Fruit fly (Drosophila melanogaster) whole organism, embryonic: ENCODE measurements around the gene alpha-PheRS.
A peak's percentile ranks its signal among the peaks of the same experiment; 100 is the strongest.

Experiments
- Atf-2 ChIP-seq: fragments of 200-800 bp; sonication (Bioruptor generic); optimal IDR thresholded peaks from 2 replicates; lab custom pipeline; 2016; ENCODE audit warnings: missing biosample characterization, missing genetic modification characterization
- CG11504 ChIP-seq: fragments of 200-800 bp; sonication (Bioruptor generic); optimal IDR thresholded peaks from 3 replicates; lab custom pipeline; 2019; ENCODE audit warnings: missing biosample characterization, mild to moderate bottlenecking, missing genetic modification characterization, moderate library complexity
- CG12236 ChIP-seq: fragments of 200-800 bp; sonication (Bioruptor generic); optimal IDR thresholded peaks from 2 replicates; lab custom pipeline; 2016; ENCODE audit warnings: missing biosample characterization, missing genetic modification characterization
- CG12391 ChIP-seq: fragments of 200-800 bp; sonication (Bioruptor generic); optimal IDR thresholded peaks from 3 replicates; lab custom pipeline; 2018; ENCODE audit warnings: missing biosample characterization, mild to moderate bottlenecking, missing genetic modification characterization, moderate library complexity
- CG13624 ChIP-seq: fragments of 200-800 bp; sonication (Bioruptor generic); optimal IDR thresholded peaks from 2 replicates; lab custom pipeline; 2016; ENCODE audit warnings: missing biosample characterization, missing genetic modification characterization
- CG15514 ChIP-seq: fragments of 200-800 bp; sonication (Bioruptor generic); optimal IDR thresholded peaks from 3 replicates; lab custom pipeline; 2017; ENCODE audit warnings: missing biosample characterization, missing genetic modification characterization, mild to moderate bottlenecking, moderate library complexity, missing genetic modification reagents
- CG15601 ChIP-seq: fragments of 200-800 bp; sonication (Bioruptor generic); optimal IDR thresholded peaks from 3 replicates; lab custom pipeline; 2019; ENCODE audit warnings: missing biosample characterization, mild to moderate bottlenecking, missing genetic modification characterization, moderate library complexity
- CG1603 ChIP-seq: fragments of 200-800 bp; sonication (Bioruptor generic); optimal IDR thresholded peaks from 2 replicates; lab custom pipeline; 2019; ENCODE audit warnings: missing biosample characterization, mild to moderate bottlenecking, missing genetic modification characterization, moderate library complexity
- CG16779 ChIP-seq: fragments of 200-800 bp; sonication (Bioruptor generic); IDR thresholded peaks from 2 replicates; pipeline ENCODE4 v1.3.6; 2022; ENCODE audit warnings: missing biosample characterization, missing genetic modification characterization
- CG17359 ChIP-seq: fragments of 200-800 bp; sonication (Bioruptor generic); optimal IDR thresholded peaks from 3 replicates; lab custom pipeline; 2018; ENCODE audit warnings: missing biosample characterization, mild to moderate bottlenecking, missing genetic modification characterization, moderate library complexity
- CG17385 ChIP-seq: fragments of 200-800 bp; sonication (Bioruptor generic); optimal IDR thresholded peaks from 3 replicates; lab custom pipeline; 2018; ENCODE audit warnings: missing biosample characterization, mild to moderate bottlenecking, missing genetic modification characterization
- CG18262 ChIP-seq: fragments of 200-800 bp; optimal IDR thresholded peaks from 3 replicates; lab custom pipeline; 2019; ENCODE audit warnings: missing biosample characterization, mild to moderate bottlenecking, missing genetic modification characterization, moderate library complexity
- CG18599 ChIP-seq: fragments of 200-800 bp; sonication (Bioruptor generic); optimal IDR thresholded peaks from 3 replicates; lab custom pipeline; 2017; ENCODE audit warnings: missing biosample characterization, missing genetic modification characterization, mild to moderate bottlenecking, moderate library complexity, missing genetic modification reagents
- CG18619 ChIP-seq: fragments of 200-800 bp; sonication (Bioruptor generic); optimal IDR thresholded peaks from 3 replicates; lab custom pipeline; 2017; ENCODE audit warnings: missing biosample characterization, mild to moderate bottlenecking, missing genetic modification characterization
- CG30403 ChIP-seq: fragments of 200-800 bp; sonication (Bioruptor generic); optimal IDR thresholded peaks from 3 replicates; lab custom pipeline; 2016; ENCODE audit warnings: missing biosample characterization, missing genetic modification characterization
- CG3726 ChIP-seq: fragments of 200-800 bp; sonication (Bioruptor generic); IDR thresholded peaks from 3 replicates; pipeline ENCODE4, ENCODE4 v1.3.6; 2022; ENCODE audit warnings: missing biosample characterization, missing genetic modification characterization
- CG4707 ChIP-seq: fragments of 200-800 bp; sonication (Bioruptor generic); optimal IDR thresholded peaks from 2 replicates; lab custom pipeline; 2018; ENCODE audit warnings: missing biosample characterization, mild to moderate bottlenecking, missing genetic modification characterization, moderate library complexity
- CG4820 ChIP-seq: fragments of 200-800 bp; sonication (Bioruptor generic); optimal IDR thresholded peaks from 3 replicates; lab custom pipeline; 2016; ENCODE audit warnings: missing biosample characterization, missing genetic modification characterization
- CG7271 ChIP-seq: fragments of 200-800 bp; sonication (Bioruptor generic); optimal IDR thresholded peaks from 2 replicates; lab custom pipeline; 2018; ENCODE audit warnings: missing biosample characterization, mild to moderate bottlenecking, missing genetic modification characterization, moderate library complexity
- CG7839 ChIP-seq: fragments of 200-800 bp; sonication (Bioruptor generic); optimal IDR thresholded peaks from 3 replicates; lab custom pipeline; 2018; ENCODE audit warnings: missing biosample characterization, mild to moderate bottlenecking, missing genetic modification characterization, moderate library complexity
- Eip74EF ChIP-seq, 2 experiments: fragments of 200-800 bp in 1 of 2; fragments of >200 bp in 1 of 2; sonication (Bioruptor generic) in 1 of 2; optimal IDR thresholded peaks; 2 replicates each; lab custom pipeline; 2017 to 2019; ENCODE audit warnings: missing biosample characterization in 2 of 2, missing genetic modification characterization in 2 of 2, mild to moderate bottlenecking in 1 of 2, moderate library complexity in 1 of 2
- Hr39 ChIP-seq: fragments of >200 bp; optimal IDR thresholded peaks from 2 replicates; lab custom pipeline; 2017
- Hr51 ChIP-seq, 2 experiments: fragments of 200-800 bp; sonication (Bioruptor generic); optimal IDR thresholded peaks; 2 replicates in 1 of 2; 3 replicates in 1 of 2; lab custom pipeline; 2016 to 2018; ENCODE audit warnings: missing biosample characterization in 2 of 2, missing genetic modification characterization in 2 of 2, mild to moderate bottlenecking in 1 of 2, moderate library complexity in 1 of 2
- Lhr ChIP-seq: fragments of 200-800 bp; sonication (Bioruptor generic); optimal IDR thresholded peaks from 3 replicates; lab custom pipeline; 2017; ENCODE audit warnings: mild to moderate bottlenecking, missing biosample characterization, missing genetic modification reagents, missing genetic modification characterization
- NFAT ChIP-seq: fragments of 200-800 bp; sonication (Bioruptor generic); IDR thresholded peaks from 2 replicates; pipeline ENCODE4 v1.3.6; 2022; ENCODE audit warnings: missing biosample characterization, missing genetic modification characterization
- NfI ChIP-seq: fragments of 200-800 bp; sonication (Bioruptor generic); optimal IDR thresholded peaks from 3 replicates; lab custom pipeline; 2018; ENCODE audit warnings: missing biosample characterization, mild to moderate bottlenecking, missing genetic modification characterization, moderate library complexity
- Ssrp ChIP-seq: fragments of 200-800 bp; sonication (Bioruptor generic); optimal IDR thresholded peaks from 2 replicates; lab custom pipeline; 2018; ENCODE audit warnings: missing biosample characterization, mild to moderate bottlenecking, missing genetic modification characterization, moderate library complexity
- YL-1 ChIP-seq: fragments of 200-800 bp; sonication (Bioruptor generic); optimal IDR thresholded peaks from 3 replicates; lab custom pipeline; 2017; ENCODE audit warnings: missing biosample characterization, mild to moderate bottlenecking, missing genetic modification characterization
- ap ChIP-seq: fragments of 200-800 bp; sonication (Bioruptor generic); IDR thresholded peaks from 2 replicates; pipeline ENCODE4 v1.3.6; 2022; ENCODE audit warnings: missing biosample characterization, missing genetic modification characterization
- bab2 ChIP-seq: fragments of 200-800 bp; sonication (Bioruptor generic); optimal IDR thresholded peaks from 2 replicates; lab custom pipeline; 2016; ENCODE audit warnings: missing biosample characterization, missing genetic modification characterization
- esg ChIP-seq: fragments of 200-800 bp; sonication (Bioruptor generic); conservative IDR thresholded peaks from 2 replicates; pipeline ENCODE4 v1.3.6; 2022; ENCODE audit warnings: missing biosample characterization, missing genetic modification characterization
- jigr1 ChIP-seq: fragments of 200-800 bp; sonication (Bioruptor generic); IDR thresholded peaks from 3 replicates; pipeline ENCODE4 v1.3.6; 2022; ENCODE audit warnings: missing biosample characterization, missing genetic modification characterization
- lilli ChIP-seq: fragments of 200-800 bp; sonication (Bioruptor generic); optimal IDR thresholded peaks from 3 replicates; lab custom pipeline; 2016; ENCODE audit warnings: missing biosample characterization, missing genetic modification characterization
- org-1 ChIP-seq: fragments of 200-800 bp; sonication (Bioruptor generic); optimal IDR thresholded peaks from 2 replicates; lab custom pipeline; 2017; ENCODE audit warnings: missing biosample characterization, missing genetic modification characterization
- phol ChIP-seq: fragments of 200-800 bp; sonication (Bioruptor generic); optimal IDR thresholded peaks from 3 replicates; lab custom pipeline; 2018; ENCODE audit warnings: missing biosample characterization, mild to moderate bottlenecking, missing genetic modification characterization, moderate library complexity
- pita ChIP-seq: fragments of 200-800 bp; sonication (Bioruptor generic); optimal IDR thresholded peaks from 2 replicates; lab custom pipeline; 2017; ENCODE audit warnings: missing biosample characterization, mild to moderate bottlenecking, missing genetic modification characterization
- row ChIP-seq: fragments of 200-800 bp; sonication (Bioruptor generic); IDR thresholded peaks from 3 replicates; pipeline ENCODE4 v1.3.6; 2022; ENCODE audit warnings: missing biosample characterization, missing genetic modification characterization
- shn ChIP-seq: fragments of 200-800 bp; sonication (Bioruptor generic); optimal IDR thresholded peaks from 3 replicates; lab custom pipeline; 2016; ENCODE audit warnings: missing biosample characterization, missing genetic modification characterization
- sna ChIP-seq: fragments of 200-800 bp; sonication (Bioruptor generic); IDR thresholded peaks from 2 replicates; pipeline ENCODE4 v1.3.6; 2022; ENCODE audit warnings: missing biosample characterization, missing genetic modification characterization; ENCODE audit not compliant: partially characterized antibody
- sob ChIP-seq: fragments of 200-800 bp; sonication (Bioruptor generic); IDR thresholded peaks from 2 replicates; pipeline ENCODE4 v1.3.6; 2022; ENCODE audit warnings: missing biosample characterization, missing genetic modification characterization
- sug ChIP-seq: fragments of 200-800 bp; optimal IDR thresholded peaks from 2 replicates; lab custom pipeline; 2019; ENCODE audit warnings: missing biosample characterization, mild to moderate bottlenecking, missing genetic modification characterization, moderate library complexity
- toy ChIP-seq: fragments of 200-800 bp; sonication (Bioruptor generic); IDR thresholded peaks from 2 replicates; pipeline ENCODE4 v1.3.6; 2022; ENCODE audit warnings: missing biosample characterization, missing genetic modification characterization
- wek ChIP-seq: fragments of 200-800 bp; sonication (Bioruptor generic); optimal IDR thresholded peaks from 3 replicates; lab custom pipeline; 2018; ENCODE audit warnings: missing biosample characterization, mild to moderate bottlenecking, missing genetic modification characterization, moderate library complexity
- yki ChIP-seq: fragments of >200 bp; optimal IDR thresholded peaks from 3 replicates; lab custom pipeline; 2018
- zen2 ChIP-seq: fragments of 200-800 bp; sonication (Bioruptor generic); IDR thresholded peaks from 3 replicates; pipeline ENCODE4 v1.3.6; 2022; ENCODE audit warnings: missing biosample characterization, missing genetic modification characterization; ENCODE audit not compliant: partially characterized antibody

Gene alpha-PheRS

DNA sequence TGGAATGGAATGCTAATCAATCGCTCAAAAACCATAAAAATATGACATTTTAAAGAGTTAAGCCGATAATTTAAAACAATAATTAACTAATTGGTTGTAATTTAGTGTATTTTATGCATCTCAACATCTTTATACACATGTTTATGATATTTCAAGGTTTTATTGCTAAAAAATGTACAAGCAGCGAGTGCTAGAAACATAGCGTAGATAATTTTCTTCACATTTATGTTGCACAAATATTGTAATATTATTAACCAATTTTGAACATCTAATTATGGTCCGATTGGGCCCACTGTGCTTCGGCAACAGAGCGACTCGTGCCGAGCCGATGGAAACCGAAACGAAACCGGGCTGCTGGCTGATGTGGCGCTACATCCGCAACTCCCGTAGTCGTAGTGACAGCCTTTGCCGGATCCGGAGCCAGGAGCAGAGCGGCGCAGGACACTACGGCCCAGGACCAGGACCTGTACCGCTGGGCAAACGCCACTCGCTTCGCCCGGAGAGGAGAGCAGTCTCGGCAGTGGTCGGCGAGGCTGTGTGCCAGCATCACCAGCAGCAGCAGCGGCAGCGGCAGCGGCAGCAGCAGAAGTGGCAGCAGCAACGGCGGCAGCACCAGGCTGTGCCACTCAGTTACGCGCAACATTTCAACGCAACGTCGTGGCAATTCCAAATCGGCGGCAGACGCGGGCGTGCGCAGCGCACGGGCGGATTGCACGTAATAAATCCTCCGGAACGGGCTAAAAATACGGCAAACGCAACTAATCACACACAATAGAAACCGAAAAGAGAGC is 33.0 kb upstream of the alpha-PheRS start, which contains the start of gene sdt (continued):
- TF ChIP-seq zen2 (GFP tag; lab: Robert Waterston, UW) (no peak), CG18262 (tag; lab: Kevin White, UChicago) (peak; percentile 10), CG7271 (no peak), CG12391 (peak; percentile 10), row (GFP tag; lab: Robert Waterston, UW) (peak; percentile 47), CG13624 (GFP tag; lab: Kevin White, UChicago) (peak; percentile 13), CG16779 (peak; percentile 69), CG17385 (GFP tag; lab: Kevin White, UChicago) (peak; percentile 15), CG7839 (peak; percentile 61), CG3726 (GFP tag; lab: Robert Waterston, UW) (no peak), sug (tag; lab: Kevin White, UChicago) (peak; percentile 7), sna (GFP tag; lab: Robert Waterston, UW) (no peak), CG18599 (GFP tag; lab: Kevin White, UChicago) (peak; percentile 21), lilli (GFP tag; lab: Kevin White, UChicago) (peak; percentile 10), CG4707 (GFP tag; lab: Kevin White, UChicago) (peak; percentile 30), CG1603 (tag; lab: Kevin White, UChicago) (peak; percentile 2), Atf-2 (GFP tag; lab: Kevin White, UChicago) (no peak), Hr39 (lab: Kevin White, UChicago) (no peak), phol (peak; percentile 17), CG17359 (tag; lab: Kevin White, UChicago) (no peak), YL-1 (GFP tag; lab: Kevin White, UChicago) (no peak), CG18619 (GFP tag; lab: Kevin White, UChicago) (peak; percentile 11), pita (GFP tag; lab: Kevin White, UChicago) (no peak), NfI (GFP tag; lab: Kevin White, UChicago) (peak; percentile 4), NFAT (GFP tag; lab: Robert Waterston, UW) (no peak), Lhr (GFP tag; lab: Kevin White, UChicago) (no peak), CG11504 (tag; lab: Kevin White, UChicago) (peak; percentile 54), yki (lab: Kevin White, UChicago) (no peak), wek (GFP tag; lab: Kevin White, UChicago) (no peak), CG15514 (GFP tag; lab: Kevin White, UChicago) (peak; percentile 2), CG4820 (GFP tag; lab: Kevin White, UChicago) (no peak), sob (GFP tag; lab: Robert Waterston, UW) (0 out of 2 replicates have a peak, but pooled peaks have one; percentile 34), esg (0 out of 2 replicates have a peak, but pooled peaks have one; percentile 18), CG15601 (tag; lab: Kevin White, UChicago) (no peak), Ssrp (peak; percentile 26), Hr51 (GFP tag; optimal IDR thresholded peaks at IDR 0.05; lab: Kevin White, UChicago) (peak in 1 of 2 experiments; percentile 7), bab2 (GFP tag; lab: Kevin White, UChicago) (peak; percentile 28), toy (no peak), shn (GFP tag; lab: Kevin White, UChicago) (no peak), org-1 (GFP tag; lab: Kevin White, UChicago) (peak; percentile 8), Eip74EF (GFP tag; optimal IDR thresholded peaks at IDR 0.05; lab: Kevin White, UChicago) (peak in 1 of 2 experiments; percentile 40), CG30403 (GFP tag; lab: Kevin White, UChicago) (peak; percentile 36), CG12236 (GFP tag; lab: Kevin White, UChicago) (no peak), ap (GFP tag; lab: Robert Waterston, UW) (no peak), jigr1 (GFP tag; lab: Robert Waterston, UW) (no peak)
